Worm (Caenorhabditis elegans) whole organism, young adult: ENCODE results near the gene fbxa-96.

ENCODE experiments used
- B0261.1 ChIP-seq: sonication (generic microtip); optimal IDR thresholded peaks from 2 replicates; lab custom pipeline; 2016; ENCODE audit warnings: mild to moderate bottlenecking, missing genetic modification characterization, moderate library complexity, missing compliant biosample characterization
- B0336.3 ChIP-seq: fragments of 200-800 bp; sonication (Bioruptor generic); IDR thresholded peaks from 2 replicates; pipeline ENCODE4 v1.3.6; 2022; ENCODE audit warnings: missing genetic modification characterization, missing compliant biosample characterization
- C06A6.2 ChIP-seq: fragments of 200-800 bp; sonication (Bioruptor generic); conservative IDR thresholded peaks from 2 replicates; pipeline ENCODE4 v1.3.6; 2022; ENCODE audit warnings: missing genetic modification characterization, missing compliant biosample characterization
- F10E7.11 ChIP-seq: sonication (generic microtip); optimal IDR thresholded peaks from 2 replicates; lab custom pipeline; 2017; ENCODE audit warnings: mild to moderate bottlenecking, missing genetic modification characterization, moderate library complexity, missing compliant biosample characterization
- F55B11.4 ChIP-seq: sonication (generic microtip); optimal IDR thresholded peaks from 2 replicates; lab custom pipeline; 2016; ENCODE audit warnings: missing compliant biosample characterization, missing genetic modification characterization, borderline replicate concordance; ENCODE audit not compliant: insufficient read depth
- F57C9.4 ChIP-seq: sonication (generic microtip); optimal IDR thresholded peaks from 2 replicates; lab custom pipeline; 2017; ENCODE audit warnings: mild to moderate bottlenecking, missing genetic modification characterization, missing compliant biosample characterization
- K12H6.12 ChIP-seq: fragments of 200-800 bp; sonication (Bioruptor generic); optimal IDR thresholded peaks from 2 replicates; lab custom pipeline; 2018; ENCODE audit warnings: mild to moderate bottlenecking, missing genetic modification characterization, missing compliant biosample characterization
- T07F8.4 ChIP-seq: sonication (generic microtip); optimal IDR thresholded peaks from 2 replicates; lab custom pipeline; 2016; ENCODE audit warnings: mild to moderate bottlenecking, missing genetic modification characterization, moderate library complexity, missing compliant biosample characterization
- aptf-2 ChIP-seq: fragments of 200-800 bp; sonication (Bioruptor generic); conservative IDR thresholded peaks from 2 replicates; pipeline ENCODE4 v1.3.6; 2022; ENCODE audit warnings: missing genetic modification reagents, missing genetic modification characterization, missing compliant biosample characterization
- atf-7 ChIP-seq: sonication (generic microtip); optimal IDR thresholded peaks from 2 replicates; lab custom pipeline; 2017; ENCODE audit warnings: mild to moderate bottlenecking, missing genetic modification characterization, missing compliant biosample characterization
- attf-3 ChIP-seq: fragments of 200-800 bp; sonication (Bioruptor generic); conservative IDR thresholded peaks from 2 replicates; pipeline ENCODE4 v1.3.6; 2022; ENCODE audit warnings: missing genetic modification reagents, missing genetic modification characterization, missing compliant biosample characterization
- bed-2 ChIP-seq: fragments of 200-800 bp; sonication (Bioruptor generic); IDR thresholded peaks from 2 replicates; pipeline ENCODE4 v1.3.6; 2022; ENCODE audit warnings: missing genetic modification reagents, missing genetic modification characterization, missing compliant biosample characterization
- ccch-3 ChIP-seq: fragments of 200-800 bp; sonication (Bioruptor generic); optimal IDR thresholded peaks from 2 replicates; lab custom pipeline; 2018; ENCODE audit warnings: mild to moderate bottlenecking, missing genetic modification characterization, missing compliant biosample characterization
- cebp-1 ChIP-seq, 2 experiments: fragments of 200-800 bp in 1 of 2; sonication (Bioruptor generic) in 1 of 2; sonication (generic microtip) in 1 of 2; IDR thresholded peaks in 1 of 2; optimal IDR thresholded peaks in 1 of 2; 2 replicates each; pipeline versions ENCODE4 v1.3.6 to Lab custom; 2017 to 2022; ENCODE audit warnings: missing compliant biosample characterization in 2 of 2, missing genetic modification characterization in 2 of 2, mild to moderate bottlenecking in 1 of 2, missing genetic modification reagents in 1 of 2, moderate library complexity in 1 of 2
- ceh-100 ChIP-seq: fragments of 200-800 bp; sonication (Bioruptor generic); IDR thresholded peaks from 2 replicates; pipeline ENCODE4 v1.3.6; 2022; ENCODE audit warnings: missing genetic modification reagents, missing genetic modification characterization, missing compliant biosample characterization
- ceh-27 ChIP-seq: fragments of 200-800 bp; sonication (Bioruptor generic); optimal IDR thresholded peaks from 2 replicates; lab custom pipeline; 2018; ENCODE audit warnings: mild to moderate bottlenecking, missing genetic modification characterization, moderate library complexity, missing compliant biosample characterization
- ceh-40 ChIP-seq: fragments of 200-800 bp; sonication (Bioruptor generic); IDR thresholded peaks from 2 replicates; pipeline ENCODE4 v1.3.6; 2022; ENCODE audit warnings: missing genetic modification characterization, missing compliant biosample characterization
- die-1 ChIP-seq: sonication (generic microtip); optimal IDR thresholded peaks from 2 replicates; lab custom pipeline; 2016; ENCODE audit warnings: missing genotype, mild to moderate bottlenecking, missing genetic modification characterization, missing compliant biosample characterization
- dpl-1 ChIP-seq: fragments of 150-350 bp; optimal IDR thresholded peaks from 2 replicates; lab custom pipeline; 2014; ENCODE audit warnings: missing biosample characterization, missing genetic modification reagents, missing genetic modification characterization
- ets-4 ChIP-seq: fragments of 200-800 bp; sonication (Bioruptor generic); optimal IDR thresholded peaks from 2 replicates; lab custom pipeline; 2018; ENCODE audit warnings: mild to moderate bottlenecking, missing genetic modification characterization, missing compliant biosample characterization
- hmg-1.2 ChIP-seq: fragments of 200-800 bp; sonication (Bioruptor generic); IDR thresholded peaks from 2 replicates; pipeline ENCODE4 v1.3.6; 2022; ENCODE audit warnings: missing genetic modification reagents, missing genetic modification characterization, missing compliant biosample characterization
- hsf-1 ChIP-seq: fragments of 200-800 bp; sonication (Bioruptor generic); IDR thresholded peaks from 2 replicates; pipeline ENCODE4 v1.3.6; 2022; ENCODE audit warnings: missing genetic modification reagents, missing genetic modification characterization, missing compliant biosample characterization
- lag-1 ChIP-seq: fragments of 200-800 bp; sonication (Bioruptor generic); IDR thresholded peaks from 2 replicates; pipeline ENCODE4 v1.3.6; 2022; ENCODE audit warnings: missing genetic modification reagents, missing genetic modification characterization, missing compliant biosample characterization
- lin-26 ChIP-seq: fragments of 200-800 bp; sonication (Bioruptor generic); IDR thresholded peaks from 2 replicates; pipeline ENCODE4 v1.3.6; 2022; ENCODE audit warnings: missing genetic modification reagents, missing genetic modification characterization, missing compliant biosample characterization
- lin-54 ChIP-seq: fragments of 200-800 bp; sonication (Bioruptor generic); optimal IDR thresholded peaks from 2 replicates; lab custom pipeline; 2018; ENCODE audit warnings: mild to moderate bottlenecking, missing genetic modification characterization, missing compliant biosample characterization
- lir-1 ChIP-seq: fragments of 200-800 bp; sonication (Bioruptor generic); conservative IDR thresholded peaks from 2 replicates; pipeline ENCODE4 v1.3.6; 2022; ENCODE audit warnings: missing genetic modification reagents, missing genetic modification characterization, missing compliant biosample characterization
- madf-10 ChIP-seq: sonication (generic microtip); optimal IDR thresholded peaks from 2 replicates; lab custom pipeline; 2016; ENCODE audit warnings: mild to moderate bottlenecking, missing genetic modification characterization, missing compliant biosample characterization
- madf-3 ChIP-seq: fragments of 200-800 bp; sonication (Bioruptor generic); IDR thresholded peaks from 2 replicates; pipeline ENCODE4 v1.3.6; 2022; ENCODE audit warnings: missing genetic modification reagents, missing genetic modification characterization, missing compliant biosample characterization
- madf-6 ChIP-seq: fragments of 200-800 bp; sonication (Bioruptor generic); IDR thresholded peaks from 2 replicates; pipeline ENCODE4 v1.3.6; 2022; ENCODE audit warnings: missing genetic modification reagents, missing genetic modification characterization, missing compliant biosample characterization
- mcd-1 ChIP-seq: fragments of 200-800 bp; sonication (Bioruptor generic); IDR thresholded peaks from 2 replicates; pipeline ENCODE4 v1.3.6; 2022; ENCODE audit warnings: missing genetic modification reagents, missing genetic modification characterization, missing compliant biosample characterization
- mel-28 ChIP-seq: sonication (generic microtip); optimal IDR thresholded peaks from 2 replicates; lab custom pipeline; 2016; ENCODE audit warnings: borderline replicate concordance, mild to moderate bottlenecking, missing genetic modification characterization, missing compliant biosample characterization
- mxl-1 ChIP-seq: sonication (generic microtip); optimal IDR thresholded peaks from 2 replicates; lab custom pipeline; 2016; ENCODE audit warnings: missing genetic modification characterization, missing compliant biosample characterization
- nfyb-1 ChIP-seq: fragments of 200-800 bp; sonication (Bioruptor generic); IDR thresholded peaks from 2 replicates; pipeline ENCODE4 v1.3.6; 2022; ENCODE audit warnings: missing genetic modification reagents, missing genetic modification characterization, missing compliant biosample characterization
- nhr-179 ChIP-seq: sonication (generic microtip); optimal IDR thresholded peaks from 2 replicates; lab custom pipeline; 2016; ENCODE audit warnings: mild to moderate bottlenecking, missing genetic modification characterization, missing compliant biosample characterization
- pbrm-1 ChIP-seq: fragments of 200-800 bp; sonication (Bioruptor generic); IDR thresholded peaks from 2 replicates; pipeline ENCODE4 v1.3.6; 2022; ENCODE audit warnings: missing genetic modification reagents, missing genetic modification characterization, missing compliant biosample characterization
- rcor-1 ChIP-seq: fragments of 200-800 bp; sonication (Bioruptor generic); IDR thresholded peaks from 2 replicates; pipeline ENCODE4 v1.3.6; 2022; ENCODE audit warnings: missing genetic modification reagents, missing genetic modification characterization, missing compliant biosample characterization
- repo-1 ChIP-seq: sonication (generic microtip); optimal IDR thresholded peaks from 2 replicates; lab custom pipeline; 2017; ENCODE audit warnings: mild to moderate bottlenecking, missing genetic modification characterization, missing compliant biosample characterization
- rpc-1 ChIP-seq, 2 experiments: fragments of 150-350 bp in 1 of 2; sonication (generic microtip) in 1 of 2; optimal IDR thresholded peaks; 2 replicates each; lab custom pipeline; 2014 to 2018; ENCODE audit warnings: missing biosample characterization in 1 of 2, missing genetic modification characterization in 1 of 2, missing genetic modification reagents in 1 of 2, missing genotype in 1 of 2
- sdz-38 ChIP-seq: sonication (generic microtip); optimal IDR thresholded peaks from 2 replicates; lab custom pipeline; 2016; ENCODE audit warnings: missing genotype, missing genetic modification characterization, missing compliant biosample characterization
- somi-1 ChIP-seq: fragments of 200-800 bp; sonication (Bioruptor generic); optimal IDR thresholded peaks from 2 replicates; lab custom pipeline; 2018; ENCODE audit warnings: mild to moderate bottlenecking, missing genetic modification characterization, missing compliant biosample characterization
- tbx-9 ChIP-seq: sonication (generic microtip); optimal IDR thresholded peaks from 2 replicates; lab custom pipeline; 2016; ENCODE audit warnings: borderline replicate concordance, missing genetic modification characterization, inconsistent platforms, missing compliant biosample characterization
- unc-130 ChIP-seq: sonication (generic microtip); optimal IDR thresholded peaks from 2 replicates; lab custom pipeline; 2016; ENCODE audit warnings: missing genetic modification reagents, missing genetic modification characterization, missing compliant biosample characterization
- zfh-2 ChIP-seq: fragments of 200-800 bp; sonication (Bioruptor generic); conservative IDR thresholded peaks from 2 replicates; pipeline ENCODE4 v1.3.6; 2022; ENCODE audit warnings: missing genetic modification reagents, missing genetic modification characterization, missing compliant biosample characterization
- ztf-22 ChIP-seq: fragments of 200-800 bp; sonication (Bioruptor generic); optimal IDR thresholded peaks from 2 replicates; lab custom pipeline; 2018; ENCODE audit warnings: mild to moderate bottlenecking, missing genetic modification characterization, moderate library complexity, missing compliant biosample characterization
- ztf-25 ChIP-seq: fragments of 200-800 bp; sonication (Bioruptor generic); IDR thresholded peaks from 2 replicates; pipeline ENCODE4 v1.3.6; 2022; ENCODE audit warnings: missing genetic modification reagents, missing genetic modification characterization, missing compliant biosample characterization
- ztf-28 ChIP-seq: fragments of 200-800 bp; sonication (Bioruptor generic); IDR thresholded peaks from 2 replicates; pipeline ENCODE4 v1.3.6; 2022; ENCODE audit warnings: missing genetic modification reagents, missing genetic modification characterization, missing compliant biosample characterization
- ztf-3 ChIP-seq: fragments of 200-800 bp; sonication (Bioruptor generic); optimal IDR thresholded peaks from 2 replicates; lab custom pipeline; 2018; ENCODE audit warnings: mild to moderate bottlenecking, missing genetic modification characterization, missing compliant biosample characterization
- ztf-6 ChIP-seq: fragments of 200-800 bp; sonication (Bioruptor generic); IDR thresholded peaks from 2 replicates; pipeline ENCODE4 v1.3.6; 2022; ENCODE audit warnings: missing genetic modification reagents, missing genetic modification characterization, missing compliant biosample characterization

fbxa-96 gene

ce11 chrX:15040552-15041080, 19.6 kb downstream of the fbxa-96 start, which contains the start of gene C18B12.4:
TSS of gene C18B12.4 (minus strand) at chrX:15040602.
- TF ChIP-seq dpl-1 (GFP tag; lab: Kevin White, UChicago) (no peak), cebp-1 (GFP tag; IDR thresholded peaks at IDR 0.05; lab: Robert Waterston, UW) (peak; percentile 83), cebp-1 (tag; optimal IDR thresholded peaks at IDR 0.05; lab: Kevin White, UChicago) (peak; percentile 93), rcor-1 (peak; percentile 75), ets-4 (GFP tag; lab: Kevin White, UChicago) (peak; percentile 21), lag-1 (no peak), attf-3 (GFP tag; lab: Robert Waterston, UW) (peak; percentile 70), B0261.1 (tag; lab: Kevin White, UChicago) (peak; percentile 6), sdz-38 (tag; lab: Kevin White, UChicago) (no peak), ztf-3 (GFP tag; lab: Kevin White, UChicago) (no peak), hmg-1.2 (GFP tag; lab: Robert Waterston, UW) (peak; percentile 63), K12H6.12 (tag; lab: Kevin White, UChicago) (peak; percentile 89), hsf-1 (no peak), B0336.3 (GFP tag; lab: Robert Waterston, UW) (peak; percentile 89), aptf-2 (GFP tag; lab: Robert Waterston, UW) (no peak), die-1 (tag; lab: Kevin White, UChicago) (peak; percentile 27), F10E7.11 (no peak), nhr-179 (tag; lab: Kevin White, UChicago) (no peak), lin-54 (GFP tag; lab: Kevin White, UChicago) (peak; percentile 59), ztf-22 (GFP tag; lab: Kevin White, UChicago) (peak; percentile 47), C06A6.2 (GFP tag; lab: Robert Waterston, UW) (peak; percentile 55; the same call in 1 of the 2 replicates), pbrm-1 (GFP tag; lab: Robert Waterston, UW) (peak; percentile 66; the same call in 1 of the 2 replicates), mel-28 (no peak), F55B11.4 (tag; lab: Kevin White, UChicago) (no peak), ztf-25 (GFP tag; lab: Robert Waterston, UW) (no peak), madf-6 (GFP tag; lab: Robert Waterston, UW) (peak; percentile 62), ceh-100 (0 out of 2 replicates have a peak, but pooled peaks have one; percentile 18), F57C9.4 (tag; lab: Kevin White, UChicago) (no peak), ceh-40 (GFP tag; lab: Robert Waterston, UW) (no peak), ccch-3 (no peak), unc-130 (GFP tag; lab: Kevin White, UChicago) (no peak), ztf-6 (GFP tag; lab: Robert Waterston, UW) (0 out of 2 replicates have a peak, but pooled peaks have one; percentile 57), bed-2 (GFP tag; lab: Robert Waterston, UW) (peak; percentile 74), lir-1 (GFP tag; lab: Robert Waterston, UW) (peak; percentile 86), somi-1 (GFP tag; lab: Kevin White, UChicago) (peak; percentile 85), mxl-1 (tag; lab: Kevin White, UChicago) (no peak), ceh-27 (peak; percentile 94), lin-26 (GFP tag; lab: Robert Waterston, UW) (no peak; the same call in 1 of the 2 replicates), atf-7 (tag; lab: Kevin White, UChicago) (peak; percentile 69), repo-1 (tag; lab: Kevin White, UChicago) (peak; percentile 36), madf-10 (tag; lab: Kevin White, UChicago) (peak; percentile 70), nfyb-1 (GFP tag; lab: Robert Waterston, UW) (peak; percentile 87), rpc-1 (optimal IDR thresholded peaks at IDR 0.05; lab: Kevin White, UChicago) (no peak), rpc-1 (tag; optimal IDR thresholded peaks at IDR 0.05; lab: Kevin White, UChicago) (no peak), madf-3 (GFP tag; lab: Robert Waterston, UW) (peak; percentile 70; the same call in 1 of the 2 replicates), T07F8.4 (tag; lab: Kevin White, UChicago) (no peak), ztf-28 (GFP tag; lab: Robert Waterston, UW) (no peak), tbx-9 (tag; lab: Kevin White, UChicago) (no peak), mcd-1 (GFP tag; lab: Robert Waterston, UW) (peak; percentile 95), zfh-2 (GFP tag; lab: Robert Waterston, UW) (peak; percentile 98)
